Fruit fly (Drosophila melanogaster) whole organism, adult: ENCODE measurements around the gene Mrp5.
A peak's percentile ranks its signal among the peaks of the same experiment; 100 is the strongest.

Experiments used
- CG11617 ChIP-seq: fragments of 200-800 bp; sonication (Bioruptor generic); optimal IDR thresholded peaks from 2 replicates; lab custom pipeline; 2017; ENCODE audit warnings: mild to moderate bottlenecking, missing biosample characterization, missing genetic modification reagents, missing genetic modification characterization
- CG12768 ChIP-seq: fragments of 200-800 bp; sonication (Bioruptor generic); optimal IDR thresholded peaks from 2 replicates; lab custom pipeline; 2017; ENCODE audit warnings: missing biosample characterization, missing genetic modification characterization, mild to moderate bottlenecking, moderate library complexity, missing genetic modification reagents
- CG14711 ChIP-seq: fragments of 200-800 bp; sonication (Bioruptor generic); optimal IDR thresholded peaks from 2 replicates; lab custom pipeline; 2018; ENCODE audit warnings: missing biosample characterization, mild to moderate bottlenecking, missing genetic modification characterization, moderate library complexity
- CG1620 ChIP-seq: fragments of 200-800 bp; sonication (Bioruptor generic); optimal IDR thresholded peaks from 2 replicates; lab custom pipeline; 2016; ENCODE audit warnings: missing biosample characterization, missing genetic modification characterization
- CG33017 ChIP-seq: fragments of 200-800 bp; sonication (Bioruptor generic); optimal IDR thresholded peaks from 2 replicates; lab custom pipeline; 2018; ENCODE audit warnings: missing biosample characterization, mild to moderate bottlenecking, missing genetic modification characterization, moderate library complexity
- CG5204 ChIP-seq: fragments of 200-800 bp; sonication (Bioruptor generic); optimal IDR thresholded peaks from 2 replicates; lab custom pipeline; 2016; ENCODE audit warnings: missing biosample characterization, missing genetic modification characterization
- CG7045 ChIP-seq: fragments of 200-800 bp; sonication (Bioruptor generic); optimal IDR thresholded peaks from 2 replicates; lab custom pipeline; 2017; ENCODE audit warnings: missing biosample characterization, mild to moderate bottlenecking, missing genetic modification characterization
- CG7101 ChIP-seq: fragments of 200-800 bp; sonication (Bioruptor generic); optimal IDR thresholded peaks from 2 replicates; lab custom pipeline; 2018; ENCODE audit warnings: missing biosample characterization, mild to moderate bottlenecking, missing genetic modification characterization, moderate library complexity
- Clk ChIP-seq: fragments of 200-800 bp; sonication (Bioruptor generic); optimal IDR thresholded peaks from 2 replicates; lab custom pipeline; 2017; ENCODE audit warnings: missing biosample characterization, missing genetic modification characterization
- Crg-1 ChIP-seq: fragments of 200-800 bp; sonication (Bioruptor generic); optimal IDR thresholded peaks from 2 replicates; lab custom pipeline; 2016; ENCODE audit warnings: missing biosample characterization, missing genetic modification characterization
- Hr96 ChIP-seq: fragments of 200-800 bp; sonication (Bioruptor generic); optimal IDR thresholded peaks from 2 replicates; lab custom pipeline; 2016; ENCODE audit warnings: missing biosample characterization, missing genetic modification characterization
- Mnt ChIP-seq: fragments of 200-800 bp; sonication (Bioruptor generic); optimal IDR thresholded peaks from 2 replicates; lab custom pipeline; 2016; ENCODE audit warnings: missing biosample characterization, mild to moderate bottlenecking, missing genetic modification characterization
- bab1 ChIP-seq: fragments of 200-800 bp; sonication (Bioruptor generic); optimal IDR thresholded peaks from 3 replicates; lab custom pipeline; 2019; ENCODE audit warnings: missing biosample characterization, mild to moderate bottlenecking, missing genetic modification characterization, moderate library complexity
- cic ChIP-seq: fragments of 200-800 bp; sonication (Bioruptor generic); optimal IDR thresholded peaks from 2 replicates; lab custom pipeline; 2017; ENCODE audit warnings: missing biosample characterization, mild to moderate bottlenecking, missing genetic modification characterization, moderate library complexity
- cnc ChIP-seq, 2 experiments: fragments of >200 bp; optimal IDR thresholded peaks; 2 replicates each; lab custom pipeline; 2017
- kay ChIP-seq: fragments of 200-800 bp; sonication (Bioruptor generic); peaks from one replicate; lab custom pipeline; 2016; ENCODE audit warnings: missing biosample characterization, missing genetic modification characterization, borderline replicate concordance
- ovo ChIP-seq: fragments of 200-800 bp; sonication (Bioruptor generic); optimal IDR thresholded peaks from 2 replicates; lab custom pipeline; 2016; ENCODE audit warnings: missing biosample characterization, missing genetic modification characterization
- pad ChIP-seq: fragments of 200-800 bp; sonication (Bioruptor generic); optimal IDR thresholded peaks from 3 replicates; lab custom pipeline; 2017; ENCODE audit warnings: missing biosample characterization, missing genetic modification characterization, mild to moderate bottlenecking, moderate library complexity, missing genetic modification reagents
- tj ChIP-seq: fragments of 200-800 bp; sonication (Bioruptor generic); optimal IDR thresholded peaks from 3 replicates; lab custom pipeline; 2017; ENCODE audit warnings: missing biosample characterization, mild to moderate bottlenecking, missing genetic modification characterization, moderate library complexity
- toe ChIP-seq: fragments of 200-800 bp; sonication (Bioruptor generic); optimal IDR thresholded peaks from 2 replicates; lab custom pipeline; 2016; ENCODE audit warnings: missing biosample characterization, missing genetic modification characterization

The Mrp5 gene

DNA sequence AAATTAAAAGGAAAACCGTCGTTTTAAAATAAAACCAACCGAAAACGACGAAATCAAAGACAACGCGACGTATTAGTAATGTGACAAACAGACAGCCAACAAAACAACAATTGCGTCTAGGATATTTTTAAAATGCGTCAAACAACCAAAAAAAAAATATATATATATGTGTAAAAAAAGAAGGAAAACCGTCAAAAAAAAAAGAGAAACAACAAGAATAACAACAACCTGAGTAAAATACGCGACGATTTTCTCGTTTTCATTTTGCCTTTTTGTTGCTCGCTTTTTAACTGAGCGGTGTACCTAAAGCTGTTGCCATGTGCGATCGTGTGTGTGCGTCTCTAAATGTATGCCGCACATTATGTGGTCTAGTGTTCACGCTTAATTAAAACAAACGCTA lies 41.9 kb downstream of the Mrp5 start:
- peak; percentile 11 for TF ChIP-seq kay (GFP tag; lab: Kevin White, UChicago)
- TF ChIP-seq cic (GFP tag; lab: Kevin White, UChicago): no peak
- no peak for TF ChIP-seq CG7101 (tag; lab: Kevin White, UChicago)
- no peak for TF ChIP-seq Clk

dm6 chr3R:19830973-19831372 lies 44.5 kb downstream of the Mrp5 start:
- TF ChIP-seq bab1 (GFP tag; lab: Kevin White, UChicago) (no peak), CG33017 (no peak), Mnt (GFP tag; lab: Kevin White, UChicago) (no peak), cnc (optimal IDR thresholded peaks at IDR 0.05; lab: Kevin White, UChicago) (no peak), CG14711 (tag; lab: Kevin White, UChicago) (no peak), cic (GFP tag; lab: Kevin White, UChicago) (no peak), toe (GFP tag; lab: Kevin White, UChicago) (no peak), ovo (GFP tag; lab: Kevin White, UChicago) (no peak), CG7045 (GFP tag; lab: Kevin White, UChicago) (no peak), CG11617 (GFP tag; lab: Kevin White, UChicago) (no peak), Clk (no peak), CG5204 (GFP tag; lab: Kevin White, UChicago) (no peak), kay (GFP tag; lab: Kevin White, UChicago) (no peak), CG12768 (GFP tag; lab: Kevin White, UChicago) (no peak)

- TF ChIP-seq Mnt (GFP tag; lab: Kevin White, UChicago) (no peak), CG7101 (tag; lab: Kevin White, UChicago) (no peak), kay (GFP tag; lab: Kevin White, UChicago) (no peak), CG1620 (GFP tag; lab: Kevin White, UChicago) (no peak), CG7045 (GFP tag; lab: Kevin White, UChicago) (no peak), tj (GFP tag; lab: Kevin White, UChicago) (no peak), pad (GFP tag; lab: Kevin White, UChicago) (no peak), Crg-1 (no peak)
These were observed 48.6 kb downstream of the Mrp5 start for dm6 chr3R:19826806-19827328.

- no peak for TF ChIP-seq CG1620 (GFP tag; lab: Kevin White, UChicago)
- TF ChIP-seq CG12768 (GFP tag; lab: Kevin White, UChicago): no peak
These were observed 49.1 kb downstream of the Mrp5 start for dm6 chr3R:19826355-19826754.

dm6 chr3R:19824480-19824879 lies 51.0 kb downstream of the Mrp5 start:
- TF ChIP-seq CG7045 (GFP tag; lab: Kevin White, UChicago) (no peak), tj (GFP tag; lab: Kevin White, UChicago) (no peak), Hr96 (GFP tag; lab: Kevin White, UChicago) (no peak), CG33017 (no peak)

dm6 chr3R:19822138-19822537 lies 53.3 kb downstream of the Mrp5 start:
- no peak for TF ChIP-seq CG7101 (tag; lab: Kevin White, UChicago)
- TF ChIP-seq ovo (GFP tag; lab: Kevin White, UChicago): no peak
- peak; percentile 59 for TF ChIP-seq kay (GFP tag; lab: Kevin White, UChicago)
- no peak for TF ChIP-seq tj (GFP tag; lab: Kevin White, UChicago)

- TF ChIP-seq CG5204 (GFP tag; lab: Kevin White, UChicago) (no peak), CG14711 (tag; lab: Kevin White, UChicago) (no peak), toe (GFP tag; lab: Kevin White, UChicago) (no peak), Clk (no peak), Hr96 (GFP tag; lab: Kevin White, UChicago) (no peak), Mnt (GFP tag; lab: Kevin White, UChicago) (no peak), CG12768 (GFP tag; lab: Kevin White, UChicago) (no peak), CG33017 (no peak), kay (GFP tag; lab: Kevin White, UChicago) (no peak), ovo (GFP tag; lab: Kevin White, UChicago) (no peak)
These were observed 54.5 kb downstream of the Mrp5 start for dm6 chr3R:19820994-19821393.

DNA sequence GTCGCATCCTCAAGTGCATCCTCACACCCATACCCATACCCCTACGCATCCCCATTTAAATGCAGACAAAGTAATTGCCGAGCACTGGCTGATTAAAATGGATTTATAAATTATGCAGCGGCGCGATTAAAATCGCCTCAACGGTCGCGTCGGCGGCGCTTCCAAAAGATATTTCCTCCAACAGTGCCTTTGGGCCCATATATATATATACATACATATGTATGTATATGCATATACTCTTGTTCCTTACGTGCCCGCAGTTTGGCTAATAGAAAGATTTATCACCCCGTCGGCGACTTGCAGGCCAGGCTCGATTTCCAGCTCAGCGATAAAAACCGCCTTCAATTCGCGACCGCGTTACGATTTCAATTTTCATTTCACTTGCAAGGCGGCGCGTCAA lies 58.7 kb downstream of the Mrp5 start:
- no peak for TF ChIP-seq CG7101 (tag; lab: Kevin White, UChicago)
- TF ChIP-seq CG11617 (GFP tag; lab: Kevin White, UChicago): no peak
- TF ChIP-seq CG14711 (tag; lab: Kevin White, UChicago): no peak
- TF ChIP-seq cnc (optimal IDR thresholded peaks at IDR 0.05; lab: Kevin White, UChicago): no peak
- no peak for TF ChIP-seq kay (GFP tag; lab: Kevin White, UChicago)
- no peak for TF ChIP-seq cic (GFP tag; lab: Kevin White, UChicago)
- TF ChIP-seq CG12768 (GFP tag; lab: Kevin White, UChicago): no peak
- TF ChIP-seq Clk: no peak
- TF ChIP-seq bab1 (GFP tag; lab: Kevin White, UChicago): no peak
- no peak for TF ChIP-seq Mnt (GFP tag; lab: Kevin White, UChicago)
